Worm (Caenorhabditis elegans): ENCODE results near the gene fbxb-97.

fbxb-97 gene

ce11 chrII:1848109-1848508, at the start of gene fbxb-97:
fbxb-97 (minus strand) TSS chrII:1848161.
- no peak for TF ChIP-seq pqm-1 (tag; optimal IDR thresholded peaks at IDR 0.05)
- no peak for TF ChIP-seq hmg-11 (tag; optimal IDR thresholded peaks at IDR 0.05)
- TF ChIP-seq ceh-9 (tag; optimal IDR thresholded peaks at IDR 0.05) = no peak
- TF ChIP-seq ceh-16 (tag; optimal IDR thresholded peaks at IDR 0.05) = no peak
- TF ChIP-seq snpc-4 (tag; optimal IDR thresholded peaks at IDR 0.05) = no peak
- TF ChIP-seq pha-4 (tag; optimal IDR thresholded peaks at IDR 0.05) = no peak
- TF ChIP-seq fkh-2 (tag; optimal IDR thresholded peaks at IDR 0.05) = no peak
- TF ChIP-seq elt-2 (tag; optimal IDR thresholded peaks at IDR 0.05) = no peak
- no peak for TF ChIP-seq nhr-76 (tag; optimal IDR thresholded peaks at IDR 0.05)
- no peak for TF ChIP-seq egl-5 (tag; optimal IDR thresholded peaks at IDR 0.05)
- no peak for TF ChIP-seq ZK546.5 (tag; optimal IDR thresholded peaks at IDR 0.05)
- TF ChIP-seq nhr-237 (tag; optimal IDR thresholded peaks at IDR 0.05) = no peak
- no peak for TF ChIP-seq unc-62 (GFP tag; optimal IDR thresholded peaks at IDR 0.05)
- TF ChIP-seq nhr-28 (tag; optimal IDR thresholded peaks at IDR 0.05) = no peak
- TF ChIP-seq nfya-1 (tag; optimal IDR thresholded peaks at IDR 0.05; ENCODE audit: insufficient read depth) = no peak

- TF ChIP-seq aly-2 (tag; optimal IDR thresholded peaks at IDR 0.05) (no peak), nhr-23 (tag; optimal IDR thresholded peaks at IDR 0.05) (no peak), elt-3 (tag; optimal IDR thresholded peaks at IDR 0.05) (no peak), ztf-4 (tag; optimal IDR thresholded peaks at IDR 0.05) (no peak)
These were observed 47.8 kb upstream of the fbxb-97 start, which contains the start of gene math-25 for ce11 chrII:1895762-1896161. math-25 (plus strand) TSS chrII:1896062.

ce11 chrII:1895278-1895677, 47.3 kb upstream of the fbxb-97 start, which contains the start of gene C46F9.5:
C46F9.5 (plus strand) TSS chrII:1895578.
- TF ChIP-seq elt-2 (tag; optimal IDR thresholded peaks at IDR 0.05) (no peak), elt-3 (tag; optimal IDR thresholded peaks at IDR 0.05) (no peak), jun-1 (tag; optimal IDR thresholded peaks at IDR 0.05) (no peak), egl-5 (tag; optimal IDR thresholded peaks at IDR 0.05) (no peak), eor-1 (tag; optimal IDR thresholded peaks at IDR 0.05) (no peak), ztf-11 (tag; optimal IDR thresholded peaks at IDR 0.05) (no peak)

ce11 chrII:1893912-1894311, 46.0 kb upstream of the fbxb-97 start, which contains the start of gene C16C4.1:
C16C4.1 (plus strand) TSS chrII:1894212.
- TF ChIP-seq nhr-12 (tag; optimal IDR thresholded peaks at IDR 0.05) = no peak
- no peak for TF ChIP-seq tbx-2 (tag; optimal IDR thresholded peaks at IDR 0.05)
- no peak for TF ChIP-seq egl-27 (tag; optimal IDR thresholded peaks at IDR 0.05)

ce11 chrII:1890682-1891081, 42.7 kb upstream of the fbxb-97 start, which contains the start of gene math-9:
math-9 (minus strand) TSS chrII:1890782.
- TF ChIP-seq lin-15B (tag; optimal IDR thresholded peaks at IDR 0.05) (no peak), skn-1 (tag; optimal IDR thresholded peaks at IDR 0.05) (no peak), jun-1 (tag; optimal IDR thresholded peaks at IDR 0.05) (no peak), nhr-67 (tag; optimal IDR thresholded peaks at IDR 0.05) (no peak), elt-3 (tag; optimal IDR thresholded peaks at IDR 0.05) (no peak), ceh-82 (tag; optimal IDR thresholded peaks at IDR 0.05) (no peak), ceh-9 (tag; optimal IDR thresholded peaks at IDR 0.05) (no peak), egl-27 (tag; optimal IDR thresholded peaks at IDR 0.05) (no peak), ceh-28 (tag; optimal IDR thresholded peaks at IDR 0.05) (no peak), nhr-237 (tag; optimal IDR thresholded peaks at IDR 0.05) (no peak), egl-5 (tag; optimal IDR thresholded peaks at IDR 0.05) (no peak), ztf-11 (tag; optimal IDR thresholded peaks at IDR 0.05) (no peak), fkh-2 (tag; optimal IDR thresholded peaks at IDR 0.05) (no peak), pqm-1 (tag; optimal IDR thresholded peaks at IDR 0.05) (no peak)

- TF ChIP-seq nhr-12 (tag; optimal IDR thresholded peaks at IDR 0.05) (no peak), lin-39 (tag; optimal IDR thresholded peaks at IDR 0.05) (no peak), unc-39 (tag; optimal IDR thresholded peaks at IDR 0.05) (no peak), jun-1 (tag; optimal IDR thresholded peaks at IDR 0.05) (no peak), skn-1 (tag; optimal IDR thresholded peaks at IDR 0.05) (no peak), snpc-4 (tag; optimal IDR thresholded peaks at IDR 0.05) (no peak), nhr-77 (tag; optimal IDR thresholded peaks at IDR 0.05) (no peak), nhr-67 (tag; optimal IDR thresholded peaks at IDR 0.05) (no peak), ceh-82 (tag; optimal IDR thresholded peaks at IDR 0.05) (no peak), lin-15B (tag; optimal IDR thresholded peaks at IDR 0.05) (no peak), nhr-25 (tag; optimal IDR thresholded peaks at IDR 0.05) (no peak), elt-2 (tag; optimal IDR thresholded peaks at IDR 0.05) (no peak), unc-62 (GFP tag; optimal IDR thresholded peaks at IDR 0.05) (no peak), zag-1 (tag; optimal IDR thresholded peaks at IDR 0.05) (no peak), sea-2 (GFP tag; optimal IDR thresholded peaks at IDR 0.05) (no peak), ztf-11 (tag; optimal IDR thresholded peaks at IDR 0.05) (no peak), eor-1 (tag; optimal IDR thresholded peaks at IDR 0.05) (no peak), ceh-16 (tag; optimal IDR thresholded peaks at IDR 0.05) (no peak), nhr-43 (tag; optimal IDR thresholded peaks at IDR 0.05; ENCODE audit: poor library complexity, severe bottlenecking) (no peak), pqm-1 (tag; optimal IDR thresholded peaks at IDR 0.05) (no peak)
These were observed 41.1 kb upstream of the fbxb-97 start, which contains the start of gene math-8 for ce11 chrII:1889071-1889470. math-8 (minus strand) TSS chrII:1889171.

Data from whole organism, L3 larva.